Worm (Caenorhabditis elegans) whole organism, midembryonic: ENCODE measurements around the gene R02F2.7.
A peak's percentile ranks its signal among the peaks of the same experiment; 100 is the strongest.

Experiments
- T22C8.4 ChIP-seq: fragments of 200-800 bp; sonication (Bioruptor generic); IDR thresholded peaks from 2 replicates; pipeline ENCODE4 v1.3.6; 2022; ENCODE audit warnings: missing genetic modification characterization, missing compliant biosample characterization
- cog-1 ChIP-seq: sonication (generic microtip); optimal IDR thresholded peaks from 2 replicates; lab custom pipeline; 2016; ENCODE audit warnings: missing genetic modification characterization, missing compliant biosample characterization
- flt-1 ChIP-seq: fragments of 200-800 bp; sonication (Bioruptor generic); IDR thresholded peaks from 2 replicates; pipeline ENCODE4 v1.3.6; 2022; ENCODE audit warnings: missing genetic modification characterization, missing compliant biosample characterization
- klf-2 ChIP-seq: fragments of 200-800 bp; sonication (Bioruptor generic); conservative IDR thresholded peaks from 2 replicates; pipeline ENCODE4 v1.3.6; 2022; ENCODE audit warnings: missing genetic modification reagents, missing genetic modification characterization, missing compliant biosample characterization
- med-1 ChIP-seq: sonication (generic microtip); optimal IDR thresholded peaks from 2 replicates; lab custom pipeline; 2017; ENCODE audit warnings: missing genetic modification characterization, mild to moderate bottlenecking, missing compliant biosample characterization, antibody characterized with exemption, missing genetic modification reagents; ENCODE audit not compliant: insufficient read depth
- ref-1 ChIP-seq: fragments of 200-800 bp; sonication (Bioruptor generic); conservative IDR thresholded peaks from 2 replicates; pipeline ENCODE4 v1.3.6; 2022; ENCODE audit warnings: missing genetic modification reagents, missing genetic modification characterization, missing compliant biosample characterization
- tab-1 ChIP-seq: fragments of 200-800 bp; sonication (Bioruptor generic); IDR thresholded peaks from 2 replicates; pipeline ENCODE4 v1.3.6; 2022; ENCODE audit warnings: missing genetic modification characterization, missing compliant biosample characterization
- ztf-23 ChIP-seq: fragments of 200-800 bp; sonication (Bioruptor generic); IDR thresholded peaks from 2 replicates; pipeline ENCODE4 v1.3.6; 2022; ENCODE audit warnings: missing genetic modification reagents, missing genetic modification characterization, missing compliant biosample characterization
- ztf-29 ChIP-seq: fragments of 200-800 bp; sonication (Bioruptor generic); IDR thresholded peaks from 2 replicates; pipeline ENCODE4 v1.3.6; 2022; ENCODE audit warnings: missing genetic modification reagents, missing genetic modification characterization, missing compliant biosample characterization

The R02F2.7 gene

DNA sequence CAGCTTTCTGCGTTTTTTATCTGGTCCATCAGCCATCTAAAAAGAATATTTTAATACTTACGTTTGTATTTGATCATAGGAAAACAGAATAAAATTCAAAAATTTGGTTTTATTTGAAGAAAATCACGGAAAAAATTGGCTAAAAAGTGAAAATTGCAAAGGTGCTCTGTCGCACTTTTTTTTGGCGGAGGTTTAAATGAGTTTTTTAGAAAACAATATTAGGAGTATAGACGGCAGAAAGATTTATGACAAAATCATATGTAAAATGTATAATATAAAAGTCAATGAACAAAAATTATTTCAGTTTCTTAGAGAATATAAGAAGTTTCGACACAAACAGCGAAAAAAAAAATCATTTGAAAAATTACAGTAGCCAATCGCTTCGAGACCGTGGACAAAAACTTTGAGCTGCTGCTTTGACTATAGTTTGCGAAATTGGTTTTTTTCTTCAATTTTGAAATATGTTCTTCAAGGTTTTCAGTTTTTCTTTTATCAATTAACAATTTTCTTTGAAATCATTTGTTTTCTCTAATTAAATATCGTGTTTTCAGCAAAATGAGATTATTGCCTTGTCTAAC, at the start of gene R02F2.7, which contains the start of gene R02F2.4:
TSS of gene R02F2.7 (minus strand) at position 36 of the 578 bp plus-strand sequence.
TSS of gene R02F2.4 (plus strand) at position 552 of the 578 bp plus-strand sequence.
- no peak for TF ChIP-seq flt-1 (GFP tag; lab: Robert Waterston, UW)

DNA sequence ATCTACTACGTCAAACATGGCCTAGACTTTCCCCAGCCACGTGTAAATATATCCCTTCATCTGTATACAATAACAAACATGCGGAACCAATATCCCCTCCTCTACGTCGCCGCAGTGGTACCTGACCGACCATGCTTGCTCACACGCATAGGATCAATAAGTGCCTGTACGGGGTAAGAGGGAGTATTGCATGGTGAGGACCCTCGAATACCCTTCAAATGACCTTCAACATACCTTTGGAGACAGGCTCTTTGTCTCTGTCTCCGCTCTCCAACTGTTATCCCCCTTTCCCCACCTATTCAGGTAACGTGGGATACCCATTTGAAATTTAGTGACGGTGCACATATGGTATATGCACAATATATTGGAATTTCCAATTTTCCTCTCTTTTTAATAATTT, 42.4 kb upstream of the R02F2.7 start, which contains the start of gene dex-1:
TSS of gene dex-1 (plus strand) at position 132 of the 400 bp plus-strand sequence.
- TF ChIP-seq klf-2 (GFP tag; lab: Robert Waterston, UW), result no peak
- TF ChIP-seq T22C8.4 (GFP tag; lab: Robert Waterston, UW), result no peak
- no peak for TF ChIP-seq med-1
- no peak for TF ChIP-seq ref-1 (GFP tag; lab: Robert Waterston, UW)
- TF ChIP-seq ztf-23 (GFP tag; lab: Robert Waterston, UW), result no peak
- TF ChIP-seq ztf-29, result no peak
- no peak for TF ChIP-seq cog-1 (tag; lab: Kevin White, UChicago)
- no peak for TF ChIP-seq flt-1 (GFP tag; lab: Robert Waterston, UW)
- no peak for TF ChIP-seq tab-1 (GFP tag; lab: Robert Waterston, UW)

DNA sequence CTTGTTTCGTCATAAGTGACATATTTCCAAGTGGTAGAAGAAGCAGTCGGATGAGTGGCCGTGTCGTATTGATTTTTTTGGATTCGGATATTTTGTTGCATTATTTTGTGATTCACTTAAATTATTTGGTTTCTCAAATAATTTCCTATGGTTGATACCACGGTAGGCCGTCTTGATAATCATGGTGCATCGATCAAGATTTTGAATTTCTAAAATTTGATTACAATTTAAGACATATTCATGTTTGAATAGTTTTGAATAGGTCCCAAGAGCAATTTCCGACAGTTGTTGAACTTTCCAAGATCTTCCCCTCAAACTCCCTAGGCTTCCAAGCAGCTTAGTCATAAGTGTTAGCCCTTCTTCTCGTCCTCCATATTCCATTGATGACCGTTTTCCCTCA, 38.4 kb upstream of the R02F2.7 start, which contains the start of gene D1044.4:
TSS of gene D1044.4 (minus strand) at position 101 of the 400 bp plus-strand sequence.
- TF ChIP-seq cog-1 (tag; lab: Kevin White, UChicago) (no peak), tab-1 (GFP tag; lab: Robert Waterston, UW) (no peak), flt-1 (GFP tag; lab: Robert Waterston, UW) (no peak), med-1 (no peak), klf-2 (GFP tag; lab: Robert Waterston, UW) (no peak), ztf-23 (GFP tag; lab: Robert Waterston, UW) (no peak), ztf-29 (no peak), ref-1 (GFP tag; lab: Robert Waterston, UW) (no peak), T22C8.4 (GFP tag; lab: Robert Waterston, UW) (no peak)

DNA sequence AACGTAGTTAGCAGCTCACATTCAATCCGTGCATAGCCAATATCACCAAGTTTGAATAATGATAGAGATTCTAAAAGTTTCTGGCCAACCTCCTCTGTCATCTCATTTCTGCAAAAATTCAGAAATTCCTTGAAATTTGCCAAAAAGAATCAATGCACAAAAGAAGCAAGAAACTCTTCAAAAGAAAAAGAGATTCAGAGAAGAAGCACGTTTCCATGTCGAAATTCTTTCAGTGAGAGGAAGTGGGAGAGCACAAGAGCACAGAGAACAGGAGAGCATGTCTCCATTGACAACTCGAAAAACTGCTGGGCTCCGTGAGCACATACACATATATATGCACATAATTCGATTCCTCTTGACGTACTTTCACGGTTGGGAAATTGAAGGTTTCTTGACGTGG, 33.9 kb upstream of the R02F2.7 start, which contains the start of gene nekl-4:
TSS of gene nekl-4 (minus strand) at position 101 of the 400 bp plus-strand sequence.
- TF ChIP-seq T22C8.4 (GFP tag; lab: Robert Waterston, UW), result no peak

DNA sequence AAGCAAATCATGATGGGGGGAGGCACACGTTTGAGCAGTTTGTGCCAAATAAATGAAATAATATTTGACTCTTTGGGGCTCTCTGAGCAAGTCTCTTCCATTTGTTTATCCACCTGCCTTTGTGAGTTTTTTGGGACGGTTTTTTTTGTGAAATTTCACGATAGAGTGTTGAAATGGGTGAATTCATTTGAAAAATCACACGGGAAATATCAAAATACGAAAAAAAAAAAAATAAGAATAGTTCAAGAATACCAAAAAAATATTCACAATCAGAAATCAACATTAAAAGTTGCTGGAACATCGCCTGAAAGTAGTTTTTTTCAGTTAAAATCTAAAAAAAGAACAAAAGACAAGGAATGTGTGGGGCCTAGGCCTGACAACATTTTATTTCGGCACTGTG, 28.9 kb upstream of the R02F2.7 start, which contains the start of gene pqn-25:
TSS of gene pqn-25 (minus strand) at position 101 of the 400 bp plus-strand sequence.
- no peak for TF ChIP-seq med-1

DNA sequence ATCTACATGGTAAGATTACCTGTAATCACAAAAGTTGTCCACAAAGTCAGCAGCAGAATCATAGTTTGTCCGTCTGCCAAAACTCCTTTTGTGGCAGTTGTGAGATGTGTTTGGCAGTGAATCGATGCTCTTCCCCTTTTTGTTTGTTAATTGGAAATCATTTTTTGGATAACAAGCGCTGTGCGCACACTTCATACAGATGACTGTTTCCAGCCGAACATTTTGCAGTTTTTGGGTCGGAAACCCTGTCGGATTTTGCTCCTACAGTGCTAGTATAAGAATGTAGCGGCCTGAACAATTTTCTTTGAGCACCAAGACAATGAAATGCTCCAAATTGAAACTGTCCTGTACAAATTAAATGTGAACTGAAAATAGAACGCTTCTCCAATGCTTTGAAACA, 25.1 kb upstream of the R02F2.7 start, which contains the start of gene D1044.7:
TSS of gene D1044.7 (minus strand) at position 101 of the 400 bp plus-strand sequence.
- no peak for TF ChIP-seq tab-1 (GFP tag; lab: Robert Waterston, UW)

DNA sequence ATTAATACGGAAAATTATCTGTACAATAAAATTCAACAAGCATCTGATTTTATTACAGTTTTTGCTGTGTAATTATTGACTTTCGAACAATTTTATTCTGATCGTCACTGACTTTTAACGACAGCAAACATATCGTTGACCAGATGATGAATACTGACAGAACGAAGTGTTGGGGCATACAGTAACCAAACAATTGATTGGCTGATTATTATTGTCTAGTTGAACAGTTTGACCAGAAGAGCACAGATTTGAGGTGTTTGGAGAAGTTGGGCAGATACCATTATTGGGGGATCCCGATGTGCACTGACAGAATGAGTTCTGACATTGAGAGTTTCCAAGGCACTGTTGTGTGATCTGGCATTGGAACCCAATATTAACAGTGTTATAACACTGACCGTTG, 23.4 kb upstream of the R02F2.7 start:
- TF ChIP-seq ztf-29 (no peak), tab-1 (GFP tag; lab: Robert Waterston, UW) (no peak), T22C8.4 (GFP tag; lab: Robert Waterston, UW) (no peak), cog-1 (tag; lab: Kevin White, UChicago) (no peak), klf-2 (GFP tag; lab: Robert Waterston, UW) (no peak), ref-1 (GFP tag; lab: Robert Waterston, UW) (no peak), ztf-23 (GFP tag; lab: Robert Waterston, UW) (no peak), med-1 (no peak), flt-1 (GFP tag; lab: Robert Waterston, UW) (no peak)

DNA sequence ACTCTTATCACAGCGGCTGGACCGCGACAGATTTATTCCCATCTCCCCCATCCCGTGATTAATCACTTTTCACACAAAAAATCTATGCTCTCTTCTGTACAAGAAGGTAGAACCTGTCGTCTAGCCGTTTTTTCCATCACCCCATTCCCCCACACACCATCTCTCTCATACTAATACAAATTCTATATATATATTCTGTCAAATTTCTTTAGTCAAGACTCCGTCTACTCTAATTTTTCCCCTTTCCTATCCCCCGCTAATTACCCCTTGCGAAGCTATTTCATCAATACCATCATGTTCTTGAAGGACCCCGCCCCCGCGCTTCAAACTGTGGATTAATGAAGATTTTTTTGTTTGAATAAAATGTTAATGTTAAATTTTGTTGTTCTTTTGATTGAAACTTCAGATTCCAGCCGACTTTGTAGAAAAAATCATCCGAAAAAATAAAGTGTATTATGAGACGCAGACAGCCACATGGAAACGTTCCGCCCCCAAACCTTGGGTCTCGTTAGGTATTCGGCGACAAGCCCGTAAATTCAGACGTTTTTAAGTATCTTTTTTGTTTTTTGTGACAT, 22.5 kb upstream of the R02F2.7 start:
- 0 out of 2 replicates have a peak, but pooled peaks have one; percentile 52 for TF ChIP-seq ztf-23 (GFP tag; lab: Robert Waterston, UW)
- no peak for TF ChIP-seq flt-1 (GFP tag; lab: Robert Waterston, UW)

DNA sequence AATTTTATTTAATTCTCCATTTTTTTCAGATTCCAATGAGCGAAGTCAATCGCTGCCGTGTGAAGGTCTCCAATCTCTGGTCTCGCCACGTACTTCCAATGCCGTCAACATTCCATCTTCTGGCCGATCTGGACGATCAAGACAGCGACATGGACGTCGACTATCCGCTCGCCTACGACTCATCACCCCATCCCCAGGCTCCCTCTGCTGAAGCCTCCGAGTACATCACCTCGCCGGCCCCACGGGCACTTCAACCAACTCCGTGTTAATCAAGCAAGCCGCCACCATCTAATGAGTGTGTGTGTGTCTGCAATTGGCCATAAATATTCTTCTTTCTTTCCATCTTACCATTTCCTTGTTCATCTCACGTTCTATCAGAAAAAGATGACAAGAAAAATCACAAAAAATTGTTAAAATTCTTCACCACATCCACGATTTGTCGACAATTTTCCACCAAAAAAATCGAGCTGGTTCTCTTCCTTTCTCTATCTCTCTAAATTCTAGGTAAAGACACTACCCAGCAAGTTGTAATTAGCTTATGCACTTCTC, 22.0 kb upstream of the R02F2.7 start:
- no peak for TF ChIP-seq ztf-29
- no peak for TF ChIP-seq cog-1 (tag; lab: Kevin White, UChicago)
- TF ChIP-seq tab-1 (GFP tag; lab: Robert Waterston, UW), result 0 out of 2 replicates have a peak, but pooled peaks have one; percentile 9
- TF ChIP-seq ztf-23 (GFP tag; lab: Robert Waterston, UW), result no peak

DNA sequence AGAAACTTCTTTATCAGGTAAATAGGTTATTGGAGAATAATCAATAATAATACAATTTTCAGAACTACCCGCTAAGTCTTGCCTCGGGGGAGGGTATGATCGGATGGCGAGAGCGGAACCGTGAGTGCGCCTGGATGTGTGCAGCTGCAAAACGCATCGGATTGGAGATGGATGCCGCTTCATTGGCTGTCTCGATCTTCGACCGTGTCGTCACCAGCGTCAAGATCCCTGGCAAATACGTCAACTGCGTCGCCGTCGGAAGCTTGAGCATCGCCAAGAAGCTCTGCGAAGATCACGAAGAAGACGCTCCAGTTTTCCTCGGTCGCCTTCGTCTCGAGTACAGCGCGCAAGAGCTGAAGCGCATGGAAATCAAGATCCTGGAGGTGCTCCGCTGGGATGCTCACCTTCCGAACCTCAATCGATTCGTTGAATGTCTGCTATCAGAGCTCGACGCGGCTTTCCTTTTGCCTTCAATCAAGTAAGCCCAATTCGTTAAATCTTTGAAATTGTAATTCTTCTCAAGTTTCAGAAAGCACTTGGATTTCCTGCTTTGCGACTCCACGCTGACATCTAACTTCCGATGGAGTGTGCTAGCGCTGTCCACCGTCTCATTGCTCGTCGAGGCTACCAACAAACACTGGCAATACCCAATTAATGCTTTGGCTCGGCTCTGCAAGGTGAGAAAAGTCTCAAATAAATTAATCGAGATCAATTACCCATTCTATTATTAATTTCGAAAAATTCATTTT, 21.3 kb upstream of the R02F2.7 start:
- TF ChIP-seq T22C8.4 (GFP tag; lab: Robert Waterston, UW) (no peak), med-1 (no peak), ref-1 (GFP tag; lab: Robert Waterston, UW) (no peak), flt-1 (GFP tag; lab: Robert Waterston, UW) (0 out of 2 replicates have a peak, but pooled peaks have one; percentile 54), cog-1 (tag; lab: Kevin White, UChicago) (no peak), klf-2 (GFP tag; lab: Robert Waterston, UW) (no peak), tab-1 (GFP tag; lab: Robert Waterston, UW) (no peak), ztf-23 (GFP tag; lab: Robert Waterston, UW) (no peak)
